Worm (Caenorhabditis elegans): Measurements from ENCODE around the gene fbxl-1.

fbxl-1 gene

DNA sequence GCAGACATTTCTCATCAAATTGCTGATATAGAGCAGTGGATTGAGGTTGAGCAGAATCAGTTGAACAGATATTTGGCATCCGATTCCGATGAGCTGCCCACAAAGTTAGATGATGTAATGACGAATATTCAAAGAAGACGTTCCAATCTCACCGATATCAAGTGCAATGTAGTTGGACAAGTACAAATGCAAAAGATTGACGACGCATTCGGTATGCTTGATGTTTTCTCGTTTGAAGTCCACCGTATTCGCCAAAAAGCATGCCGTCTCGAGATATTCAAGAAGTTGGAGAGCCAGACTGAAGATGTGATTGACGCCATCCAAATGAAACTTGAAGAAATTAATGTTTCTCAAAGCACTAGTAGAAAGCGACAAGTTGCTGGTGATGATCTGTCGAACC is 42.5 kb upstream of the fbxl-1 start:
- TF ChIP-seq ceh-16 (tag; optimal IDR thresholded peaks at IDR 0.05) (no peak), nhr-67 (tag; optimal IDR thresholded peaks at IDR 0.05) (no peak)

DNA sequence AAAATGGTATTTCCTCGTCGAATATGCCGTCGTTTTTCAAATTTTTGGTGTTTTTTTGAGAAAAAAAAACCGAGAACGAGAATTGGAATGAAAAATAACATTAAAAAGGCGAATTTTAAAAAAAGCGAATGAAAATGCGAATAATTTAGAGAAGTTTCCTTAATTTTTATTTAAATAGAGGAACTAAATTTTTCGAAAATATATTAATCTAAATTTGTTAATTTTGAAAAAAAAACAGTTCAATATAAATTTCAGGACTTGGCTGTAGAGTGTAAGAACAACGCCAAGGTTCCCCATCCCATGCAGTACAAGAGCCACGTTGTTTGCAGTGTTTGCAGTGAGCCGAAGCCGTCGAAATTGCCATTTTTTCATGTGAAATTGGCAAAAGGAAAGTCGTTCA is 37.1 kb upstream of the fbxl-1 start, which contains the start of gene C50C3.19:
C50C3.19 (plus strand) TSS at position 301 of the 400 bp plus-strand sequence.
- TF ChIP-seq ZK546.5 (tag; optimal IDR thresholded peaks at IDR 0.05) (no peak), elt-3 (tag; optimal IDR thresholded peaks at IDR 0.05) (no peak), elt-1 (tag; optimal IDR thresholded peaks at IDR 0.05) (no peak), skn-1 (tag; optimal IDR thresholded peaks at IDR 0.05) (no peak), lin-15B (tag; optimal IDR thresholded peaks at IDR 0.05) (no peak), tbx-2 (tag; optimal IDR thresholded peaks at IDR 0.05) (no peak), fos-1 (tag; optimal IDR thresholded peaks at IDR 0.05) (no peak), nhr-12 (tag; optimal IDR thresholded peaks at IDR 0.05) (no peak), nfya-1 (tag; optimal IDR thresholded peaks at IDR 0.05; ENCODE audit: insufficient read depth) (no peak), jun-1 (tag; optimal IDR thresholded peaks at IDR 0.05) (no peak), ztf-11 (tag; optimal IDR thresholded peaks at IDR 0.05) (no peak), mml-1 (tag; optimal IDR thresholded peaks at IDR 0.05) (no peak), eor-1 (tag; optimal IDR thresholded peaks at IDR 0.05) (no peak), nhr-11 (tag; optimal IDR thresholded peaks at IDR 0.05) (no peak), zag-1 (tag; optimal IDR thresholded peaks at IDR 0.05) (no peak), nhr-23 (tag; optimal IDR thresholded peaks at IDR 0.05) (no peak), egl-27 (tag; optimal IDR thresholded peaks at IDR 0.05) (no peak), pqm-1 (tag; optimal IDR thresholded peaks at IDR 0.05) (no peak), daf-12 (tag; optimal IDR thresholded peaks at IDR 0.05) (no peak)

DNA sequence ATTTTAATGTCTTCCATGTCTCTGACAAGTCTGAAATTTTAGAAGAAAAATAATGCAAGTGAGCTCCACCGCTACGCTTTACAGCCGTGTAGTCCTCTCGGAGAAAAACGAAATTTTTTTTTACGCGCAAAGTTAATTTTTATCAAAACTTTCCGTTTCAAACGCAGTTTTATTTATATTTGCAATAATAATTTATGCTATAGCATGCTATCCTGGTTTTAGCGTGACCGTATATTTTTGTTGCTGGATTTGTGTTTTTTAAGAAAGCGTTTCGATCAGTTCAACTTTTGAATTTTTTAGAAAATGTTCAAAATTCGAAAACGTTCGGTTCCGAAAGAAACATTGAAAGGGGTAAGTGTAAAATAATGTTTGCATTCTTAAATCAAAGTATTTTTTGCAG is 35.9 kb upstream of the fbxl-1 start, which contains the start of gene C50C3.1:
C50C3.1 (plus strand) TSS at position 301 of the 400 bp plus-strand sequence.
- TF ChIP-seq nhr-76 (tag; optimal IDR thresholded peaks at IDR 0.05) (no peak), nhr-11 (tag; optimal IDR thresholded peaks at IDR 0.05) (no peak), elt-2 (tag; optimal IDR thresholded peaks at IDR 0.05) (no peak), zag-1 (tag; optimal IDR thresholded peaks at IDR 0.05) (no peak), snpc-4 (tag; optimal IDR thresholded peaks at IDR 0.05) (no peak), ceh-28 (tag; optimal IDR thresholded peaks at IDR 0.05) (no peak), tbx-2 (tag; optimal IDR thresholded peaks at IDR 0.05) (no peak), fkh-2 (tag; optimal IDR thresholded peaks at IDR 0.05) (no peak), lin-15B (tag; optimal IDR thresholded peaks at IDR 0.05) (no peak)

DNA sequence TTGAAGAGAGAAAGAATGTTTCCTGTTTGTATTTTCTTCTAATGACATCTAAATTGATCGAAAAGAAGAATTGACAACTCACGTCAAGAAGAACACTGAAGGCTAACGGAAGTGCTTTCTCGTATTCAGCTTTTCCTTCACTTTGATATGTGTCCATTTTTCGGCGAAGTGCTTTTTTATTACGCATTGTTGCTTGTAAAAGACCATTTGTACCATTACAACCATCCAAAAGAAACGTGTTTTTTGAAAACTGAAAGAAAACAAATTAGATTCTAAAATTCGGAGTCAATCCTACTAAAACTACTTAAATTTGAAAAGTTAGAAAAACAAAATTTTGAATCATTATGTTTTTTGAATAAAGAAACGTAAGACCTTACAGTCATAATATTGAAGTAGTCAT is 28.6 kb upstream of the fbxl-1 start:
- TF ChIP-seq mdl-1 (tag; optimal IDR thresholded peaks at IDR 0.05) (no peak), fkh-10 (GFP tag; optimal IDR thresholded peaks at IDR 0.05) (no peak), nfya-1 (tag; optimal IDR thresholded peaks at IDR 0.05; ENCODE audit: insufficient read depth) (no peak), nhr-12 (tag; optimal IDR thresholded peaks at IDR 0.05) (no peak), R02D3.7 (tag; optimal IDR thresholded peaks at IDR 0.05) (no peak), nhr-23 (tag; optimal IDR thresholded peaks at IDR 0.05) (no peak), elt-1 (tag; optimal IDR thresholded peaks at IDR 0.05) (no peak), ama-1 (optimal IDR thresholded peaks at IDR 0.05) (no peak), tbx-2 (tag; optimal IDR thresholded peaks at IDR 0.05) (no peak), daf-12 (tag; optimal IDR thresholded peaks at IDR 0.05) (no peak), ceh-16 (tag; optimal IDR thresholded peaks at IDR 0.05) (no peak), pha-4 (tag; optimal IDR thresholded peaks at IDR 0.05) (no peak), ceh-82 (tag; optimal IDR thresholded peaks at IDR 0.05) (no peak), nhr-77 (tag; optimal IDR thresholded peaks at IDR 0.05) (no peak), ztf-4 (tag; optimal IDR thresholded peaks at IDR 0.05) (no peak), eor-1 (tag; optimal IDR thresholded peaks at IDR 0.05) (no peak), snpc-4 (tag; optimal IDR thresholded peaks at IDR 0.05) (no peak), pqm-1 (tag; optimal IDR thresholded peaks at IDR 0.05) (no peak), mml-1 (tag; optimal IDR thresholded peaks at IDR 0.05) (no peak), fkh-2 (tag; optimal IDR thresholded peaks at IDR 0.05) (no peak)

DNA sequence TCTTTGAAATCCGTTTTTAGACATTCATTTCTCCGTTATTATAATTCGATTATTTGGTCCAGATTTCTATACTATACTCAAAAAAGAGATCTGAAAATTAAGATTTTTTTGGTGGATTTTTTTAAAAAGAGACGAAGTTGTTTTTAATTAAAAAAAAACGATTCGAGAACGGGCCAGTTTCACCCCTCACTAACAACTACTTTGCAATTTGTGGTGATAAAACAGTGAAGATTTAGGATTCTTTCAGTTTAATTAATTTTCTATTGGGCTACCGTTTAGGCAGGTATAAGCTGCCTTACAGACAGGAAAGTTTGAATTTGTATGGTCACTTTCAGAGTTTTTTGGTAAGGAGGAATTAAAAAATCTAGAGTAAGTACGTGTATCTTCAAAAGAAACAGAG is 26.5 kb upstream of the fbxl-1 start, which contains the start of gene unc-36:
unc-36 (minus strand) TSS at position 101 of the 400 bp plus-strand sequence.
- TF ChIP-seq nhr-23 (tag; optimal IDR thresholded peaks at IDR 0.05) (no peak), pqm-1 (tag; optimal IDR thresholded peaks at IDR 0.05) (no peak), mdl-1 (tag; optimal IDR thresholded peaks at IDR 0.05) (no peak), ceh-9 (tag; optimal IDR thresholded peaks at IDR 0.05) (no peak), ceh-82 (tag; optimal IDR thresholded peaks at IDR 0.05) (no peak), lsy-12 (tag; optimal IDR thresholded peaks at IDR 0.05) (no peak), nhr-12 (tag; optimal IDR thresholded peaks at IDR 0.05) (no peak), pha-4 (tag; optimal IDR thresholded peaks at IDR 0.05) (no peak), skn-1 (tag; optimal IDR thresholded peaks at IDR 0.05) (no peak), jun-1 (tag; optimal IDR thresholded peaks at IDR 0.05) (no peak), nhr-11 (tag; optimal IDR thresholded peaks at IDR 0.05) (no peak), aly-2 (tag; optimal IDR thresholded peaks at IDR 0.05) (no peak), lin-39 (tag; optimal IDR thresholded peaks at IDR 0.05) (no peak), nhr-76 (tag; optimal IDR thresholded peaks at IDR 0.05) (no peak), elt-1 (tag; optimal IDR thresholded peaks at IDR 0.05) (no peak), R02D3.7 (tag; optimal IDR thresholded peaks at IDR 0.05) (no peak), nhr-237 (tag; optimal IDR thresholded peaks at IDR 0.05) (no peak), hmg-11 (tag; optimal IDR thresholded peaks at IDR 0.05) (no peak)

Measured in whole organism, L3 larva.